Worm (Caenorhabditis elegans): ENCODE results near the gene dpy-9.

DNA sequence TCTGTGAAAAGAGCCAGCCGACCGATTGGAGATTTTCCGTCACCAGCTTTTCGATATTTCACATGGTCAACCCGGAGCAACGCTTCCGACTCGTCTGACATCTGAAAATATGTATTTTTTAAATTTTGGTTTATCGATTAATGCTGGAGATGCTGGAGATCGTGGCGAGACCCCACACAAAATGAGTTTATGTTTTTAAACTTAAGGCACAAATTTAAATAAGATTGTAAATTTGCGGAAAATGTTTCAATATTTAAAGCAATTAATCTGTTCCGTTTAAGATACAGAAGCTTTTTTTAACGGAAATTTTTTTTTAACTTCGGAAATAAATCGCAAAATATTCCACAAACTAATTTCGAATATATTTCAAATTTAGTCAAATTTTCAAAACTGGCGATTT lies 27.3 kb downstream of the dpy-9 start, which contains the start of gene gtf-2H1:
- TF ChIP-seq C38D4.7 (GFP tag; optimal IDR thresholded peaks at IDR 0.05) (no peak), odd-2 (tag; optimal IDR thresholded peaks at IDR 0.05) (no peak), lin-11 (tag; optimal IDR thresholded peaks at IDR 0.05) (no peak), pha-4 (tag; optimal IDR thresholded peaks at IDR 0.05) (no peak), ztf-16 (tag; optimal IDR thresholded peaks at IDR 0.05) (no peak), fax-1 (tag; optimal IDR thresholded peaks at IDR 0.05) (no peak), pros-1 (tag; optimal IDR thresholded peaks at IDR 0.05) (no peak), ceh-31 (tag; optimal IDR thresholded peaks at IDR 0.05) (no peak), pqm-1 (tag; optimal IDR thresholded peaks at IDR 0.05) (no peak), unc-55 (GFP tag; optimal IDR thresholded peaks at IDR 0.05) (no peak), sox-2 (GFP tag; IDR thresholded peaks at IDR 0.05) (no peak), nfya-1 (tag; optimal IDR thresholded peaks at IDR 0.05) (no peak)

Data from whole organism, late embryonic.